Worm (Caenorhabditis elegans): ENCODE data around the gene fbf-2.
A peak's percentile ranks its signal among the peaks of the same experiment; 100 is the strongest.

fbf-2 gene

ce11 chrII:6113842-6114441 lies 22.7 kb upstream of the fbf-2 start:
- TF ChIP-seq mls-2 (tag; optimal IDR thresholded peaks at IDR 0.05) (peak; percentile 5), cnd-1 (tag; optimal IDR thresholded peaks at IDR 0.05) (no peak), nhr-237 (tag; optimal IDR thresholded peaks at IDR 0.05) (no peak), hlh-1 (tag; optimal IDR thresholded peaks at IDR 0.05) (no peak), drap-1 (GFP tag; optimal IDR thresholded peaks at IDR 0.05) (no peak), mab-5 (tag; optimal IDR thresholded peaks at IDR 0.05) (no peak), pha-4 (tag; optimal IDR thresholded peaks at IDR 0.05) (no peak), ham-2 (GFP tag; optimal IDR thresholded peaks at IDR 0.05) (no peak), sem-2 (GFP tag; optimal IDR thresholded peaks at IDR 0.05) (no peak), zip-8 (tag; optimal IDR thresholded peaks at IDR 0.05) (peak; percentile 28), ceh-83 (GFP tag; optimal IDR thresholded peaks at IDR 0.05) (no peak), unc-62 (GFP tag; optimal IDR thresholded peaks at IDR 0.05) (peak; percentile 22), elt-1 (tag; optimal IDR thresholded peaks at IDR 0.05; ENCODE audit: borderline replicate concordance, insufficient read depth) (no peak), ces-1 (GFP tag; optimal IDR thresholded peaks at IDR 0.05) (peak; percentile 99), bed-3 (GFP tag; optimal IDR thresholded peaks at IDR 0.05) (no peak), elt-3 (tag; optimal IDR thresholded peaks at IDR 0.05) (no peak), lsy-2 (tag; optimal IDR thresholded peaks at IDR 0.05) (no peak)

ce11 chrII:6113187-6113586 lies 21.9 kb upstream of the fbf-2 start, which contains the start of gene heri-1:
heri-1 (minus strand) TSS chrII:6113194.
- TF ChIP-seq unc-120 (tag; optimal IDR thresholded peaks at IDR 0.05; ENCODE audit: poor library complexity, severe bottlenecking) = no peak
- TF ChIP-seq elt-1 (tag; optimal IDR thresholded peaks at IDR 0.05; ENCODE audit: borderline replicate concordance, insufficient read depth) = no peak

DNA sequence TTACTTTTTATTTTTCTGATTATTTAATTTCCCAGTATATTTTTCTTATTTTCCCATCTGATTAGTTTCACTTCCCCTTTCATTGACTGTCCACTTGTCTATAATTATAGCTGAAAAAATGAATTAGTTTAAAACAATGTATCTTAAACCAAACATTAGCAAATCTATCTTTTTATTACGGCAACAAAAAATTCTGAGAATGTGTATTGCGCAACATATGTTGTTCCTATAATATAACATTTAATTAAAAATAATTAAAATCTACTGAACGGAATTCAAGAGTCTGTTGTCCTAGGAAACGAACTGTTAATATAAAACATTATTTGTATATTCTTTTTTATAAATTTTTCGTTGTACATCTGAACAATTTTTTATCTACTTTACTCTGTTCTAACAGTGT lies 18.7 kb upstream of the fbf-2 start:
- TF ChIP-seq elt-1 (tag; optimal IDR thresholded peaks at IDR 0.05; ENCODE audit: borderline replicate concordance, insufficient read depth) (no peak), zip-8 (tag; optimal IDR thresholded peaks at IDR 0.05) (peak; percentile 94)

- no peak for TF ChIP-seq mep-1 (tag; optimal IDR thresholded peaks at IDR 0.05)
- TF ChIP-seq elt-1 (tag; optimal IDR thresholded peaks at IDR 0.05; ENCODE audit: borderline replicate concordance, insufficient read depth) = no peak
These were observed 16.5 kb upstream of the fbf-2 start for ce11 chrII:6107773-6108172.

ce11 chrII:6103986-6104385 lies 12.7 kb upstream of the fbf-2 start:
- TF ChIP-seq ceh-83 (GFP tag; optimal IDR thresholded peaks at IDR 0.05) = no peak
- no peak for TF ChIP-seq elt-3 (tag; optimal IDR thresholded peaks at IDR 0.05)
- TF ChIP-seq ceh-43 (GFP tag; optimal IDR thresholded peaks at IDR 0.05) = no peak
- TF ChIP-seq M03D4.4 (tag; optimal IDR thresholded peaks at IDR 0.05) = no peak

DNA sequence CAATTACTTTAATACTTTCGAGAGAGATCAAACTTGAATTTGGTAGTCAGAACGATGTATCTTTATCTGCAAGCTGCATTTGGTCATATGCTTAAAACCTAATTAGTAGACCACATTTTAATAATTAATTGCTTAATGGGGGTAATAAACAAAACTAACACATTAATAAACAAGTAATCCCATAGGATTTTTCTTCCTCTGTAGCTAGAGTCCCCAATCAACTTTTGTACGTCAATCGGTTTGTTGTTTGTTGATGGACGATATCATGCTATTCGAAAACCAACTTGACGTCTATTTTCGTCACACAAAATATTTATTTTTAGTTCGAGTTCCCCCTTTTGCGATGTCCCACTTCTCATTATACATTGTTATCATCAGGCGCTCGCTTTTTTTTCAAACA lies 10.2 kb upstream of the fbf-2 start:
- TF ChIP-seq ces-1 (GFP tag; optimal IDR thresholded peaks at IDR 0.05) = no peak
- TF ChIP-seq tbx-8 (GFP tag; optimal IDR thresholded peaks at IDR 0.05) = no peak
- TF ChIP-seq nhr-28 (tag; optimal IDR thresholded peaks at IDR 0.05) = no peak
- TF ChIP-seq elt-3 (tag; optimal IDR thresholded peaks at IDR 0.05) = no peak
- no peak for TF ChIP-seq zip-8 (tag; optimal IDR thresholded peaks at IDR 0.05)
- no peak for TF ChIP-seq lin-13 (tag; optimal IDR thresholded peaks at IDR 0.05)

- no peak for TF ChIP-seq sptf-1 (tag; optimal IDR thresholded peaks at IDR 0.05)
- no peak for TF ChIP-seq nhr-2 (tag; optimal IDR thresholded peaks at IDR 0.05)
- TF ChIP-seq pha-4 (tag; optimal IDR thresholded peaks at IDR 0.05) = no peak
- TF ChIP-seq ham-2 (GFP tag; optimal IDR thresholded peaks at IDR 0.05) = no peak
- TF ChIP-seq ceh-83 (GFP tag; optimal IDR thresholded peaks at IDR 0.05) = no peak
- TF ChIP-seq mab-5 (tag; optimal IDR thresholded peaks at IDR 0.05) = no peak
- no peak for TF ChIP-seq lsy-2 (tag; optimal IDR thresholded peaks at IDR 0.05)
- TF ChIP-seq unc-120 (tag; optimal IDR thresholded peaks at IDR 0.05; ENCODE audit: poor library complexity, severe bottlenecking) = no peak
- no peak for TF ChIP-seq bed-3 (GFP tag; optimal IDR thresholded peaks at IDR 0.05)
- TF ChIP-seq ceh-39 (tag; optimal IDR thresholded peaks at IDR 0.05) = no peak
- TF ChIP-seq snpc-4 (tag; optimal IDR thresholded peaks at IDR 0.05) = no peak
- no peak for TF ChIP-seq drap-1 (GFP tag; optimal IDR thresholded peaks at IDR 0.05)
- no peak for TF ChIP-seq unc-62 (GFP tag; optimal IDR thresholded peaks at IDR 0.05)
- TF ChIP-seq ces-1 (GFP tag; optimal IDR thresholded peaks at IDR 0.05) = no peak
These were observed 8.2 kb upstream of the fbf-2 start, which contains the start of gene rgs-3 for ce11 chrII:6099500-6099899. rgs-3 (plus strand) TSS chrII:6099800.
